Fruit fly (Drosophila melanogaster) whole organism, embryonic: Measurements from ENCODE around the gene Alp13.

Source experiments
- CG10209 ChIP-seq: fragments of 200-800 bp; sonication (Bioruptor generic); optimal IDR thresholded peaks from 3 replicates; lab custom pipeline; 2017; ENCODE audit warnings: missing biosample characterization, mild to moderate bottlenecking, missing genetic modification characterization, missing genetic modification reagents
- CG11085 ChIP-seq: fragments of 200-800 bp; sonication (Bioruptor generic); IDR thresholded peaks from 2 replicates; pipeline ENCODE4 v1.3.6; 2022; ENCODE audit warnings: missing biosample characterization, missing genetic modification characterization
- CG12391 ChIP-seq: fragments of 200-800 bp; sonication (Bioruptor generic); optimal IDR thresholded peaks from 3 replicates; lab custom pipeline; 2018; ENCODE audit warnings: missing biosample characterization, mild to moderate bottlenecking, missing genetic modification characterization, moderate library complexity
- CG15514 ChIP-seq: fragments of 200-800 bp; sonication (Bioruptor generic); optimal IDR thresholded peaks from 3 replicates; lab custom pipeline; 2017; ENCODE audit warnings: missing biosample characterization, missing genetic modification characterization, mild to moderate bottlenecking, moderate library complexity, missing genetic modification reagents
- CG1603 ChIP-seq: fragments of 200-800 bp; sonication (Bioruptor generic); optimal IDR thresholded peaks from 2 replicates; lab custom pipeline; 2019; ENCODE audit warnings: missing biosample characterization, mild to moderate bottlenecking, missing genetic modification characterization, moderate library complexity
- CG17359 ChIP-seq: fragments of 200-800 bp; sonication (Bioruptor generic); optimal IDR thresholded peaks from 3 replicates; lab custom pipeline; 2018; ENCODE audit warnings: missing biosample characterization, mild to moderate bottlenecking, missing genetic modification characterization, moderate library complexity
- CG17385 ChIP-seq: fragments of 200-800 bp; sonication (Bioruptor generic); optimal IDR thresholded peaks from 3 replicates; lab custom pipeline; 2018; ENCODE audit warnings: missing biosample characterization, mild to moderate bottlenecking, missing genetic modification characterization
- CG17568 ChIP-seq: fragments of 200-800 bp; sonication (Bioruptor generic); optimal IDR thresholded peaks from 2 replicates; lab custom pipeline; 2018; ENCODE audit warnings: missing biosample characterization, mild to moderate bottlenecking, missing genetic modification characterization, moderate library complexity
- CG17829 ChIP-seq: fragments of 200-800 bp; optimal IDR thresholded peaks from 2 replicates; lab custom pipeline; 2019; ENCODE audit warnings: missing biosample characterization, mild to moderate bottlenecking, missing genetic modification characterization, moderate library complexity
- CG2678 ChIP-seq: fragments of 200-800 bp; sonication (Bioruptor generic); optimal IDR thresholded peaks from 3 replicates; lab custom pipeline; 2019; ENCODE audit warnings: missing biosample characterization, mild to moderate bottlenecking, missing genetic modification characterization, moderate library complexity
- CG31441 ChIP-seq: fragments of 200-800 bp; sonication (Bioruptor generic); IDR thresholded peaks from 2 replicates; pipeline ENCODE4 v1.3.6; 2022; ENCODE audit warnings: missing biosample characterization, missing genetic modification characterization
- CG3281 ChIP-seq: fragments of 200-800 bp; sonication (Bioruptor generic); optimal IDR thresholded peaks from 3 replicates; lab custom pipeline; 2017; ENCODE audit warnings: missing biosample characterization, mild to moderate bottlenecking, missing genetic modification characterization
- CG4360 ChIP-seq: fragments of 200-800 bp; sonication (Bioruptor generic); IDR thresholded peaks from 2 replicates; pipeline ENCODE4 v1.3.6; 2022; ENCODE audit warnings: missing biosample characterization, missing genetic modification characterization
- CG6765 ChIP-seq: fragments of 200-800 bp; sonication (Bioruptor generic); optimal IDR thresholded peaks from 3 replicates; lab custom pipeline; 2017; ENCODE audit warnings: missing biosample characterization, mild to moderate bottlenecking, missing genetic modification characterization
- CG8281 ChIP-seq: fragments of 200-800 bp; sonication (Bioruptor generic); optimal IDR thresholded peaks from 2 replicates; lab custom pipeline; 2018; ENCODE audit warnings: missing biosample characterization, mild to moderate bottlenecking, missing genetic modification characterization, moderate library complexity
- CG9727 ChIP-seq: fragments of 200-800 bp; sonication (Bioruptor generic); optimal IDR thresholded peaks from 3 replicates; lab custom pipeline; 2017; ENCODE audit warnings: missing biosample characterization, mild to moderate bottlenecking, missing genetic modification characterization
- CHES-1-like ChIP-seq: fragments of 200-800 bp; sonication (Bioruptor generic); optimal IDR thresholded peaks from 2 replicates; lab custom pipeline; 2016; ENCODE audit warnings: missing biosample characterization, missing genetic modification characterization
- D19A ChIP-seq: fragments of 200-800 bp; optimal IDR thresholded peaks from 3 replicates; lab custom pipeline; 2019; ENCODE audit warnings: missing biosample characterization, mild to moderate bottlenecking, missing genetic modification characterization, moderate library complexity
- Dfd ChIP-seq, 2 experiments: fragments of >200 bp; optimal IDR thresholded peaks; 2 replicates each; lab custom pipeline; 2017; ENCODE audit warnings: missing biosample characterization in 2 of 2, missing genetic modification characterization in 2 of 2
- Dll ChIP-seq: fragments of 200-800 bp; sonication (Bioruptor generic); IDR thresholded peaks from 4 replicates; pipeline ENCODE4 v1.3.6; 2022; ENCODE audit warnings: missing biosample characterization, missing genetic modification characterization; ENCODE audit not compliant: partially characterized antibody
- Dp ChIP-seq: fragments of 200-800 bp; sonication (Bioruptor generic); optimal IDR thresholded peaks from 2 replicates; lab custom pipeline; 2018; ENCODE audit warnings: missing biosample characterization, mild to moderate bottlenecking, missing genetic modification characterization, moderate library complexity
- E2f1 ChIP-seq: fragments of 200-800 bp; sonication (Bioruptor generic); IDR thresholded peaks from 2 replicates; pipeline ENCODE4 v1.3.6; 2022; ENCODE audit warnings: missing biosample characterization, missing genetic modification characterization
- ERR ChIP-seq: fragments of 200-800 bp; sonication (Bioruptor generic); optimal IDR thresholded peaks from 2 replicates; lab custom pipeline; 2016; ENCODE audit warnings: missing biosample characterization, missing genetic modification characterization
- HLH54F ChIP-seq: fragments of 200-800 bp; sonication (Bioruptor generic); optimal IDR thresholded peaks from 3 replicates; lab custom pipeline; 2016; ENCODE audit warnings: missing biosample characterization, missing genetic modification characterization
- Rfx ChIP-seq: fragments of 200-800 bp; sonication (Bioruptor generic); IDR thresholded peaks from 2 replicates; pipeline ENCODE4 v1.3.6; 2022; ENCODE audit warnings: missing biosample characterization, missing genetic modification characterization
- Sox100B ChIP-seq: fragments of 200-800 bp; sonication (Bioruptor generic); optimal IDR thresholded peaks from 3 replicates; lab custom pipeline; 2018; ENCODE audit warnings: missing biosample characterization, mild to moderate bottlenecking, missing genetic modification characterization
- Sry-β ChIP-seq: fragments of 200-800 bp; sonication (Bioruptor generic); optimal IDR thresholded peaks from 2 replicates; lab custom pipeline; 2018; ENCODE audit warnings: missing biosample characterization, mild to moderate bottlenecking, missing genetic modification characterization, moderate library complexity
- az2 ChIP-seq: fragments of 200-800 bp; sonication (Bioruptor generic); optimal IDR thresholded peaks from 3 replicates; lab custom pipeline; 2016; ENCODE audit warnings: missing biosample characterization, missing genetic modification characterization
- cato ChIP-seq: fragments of 200-800 bp; sonication (Bioruptor generic); optimal IDR thresholded peaks from 2 replicates; lab custom pipeline; 2016; ENCODE audit warnings: missing biosample characterization, missing genetic modification characterization, borderline replicate concordance
- caup ChIP-seq: fragments of 200-800 bp; sonication (Bioruptor generic); optimal IDR thresholded peaks from 3 replicates; lab custom pipeline; 2017; ENCODE audit warnings: missing biosample characterization, mild to moderate bottlenecking, missing genetic modification characterization, moderate library complexity; ENCODE audit not compliant: severe bottlenecking
- crol ChIP-seq: fragments of 200-800 bp; sonication (Bioruptor generic); IDR thresholded peaks from 2 replicates; pipeline ENCODE4 v1.3.6; 2022; ENCODE audit warnings: missing biosample characterization, missing genetic modification characterization
- dan ChIP-seq: fragments of 200-800 bp; sonication (Bioruptor generic); IDR thresholded peaks from 2 replicates; pipeline ENCODE4 v1.3.6; 2022; ENCODE audit warnings: missing biosample characterization, missing genetic modification characterization
- ems ChIP-seq: fragments of 200-800 bp; sonication (Bioruptor generic); optimal IDR thresholded peaks from 3 replicates; lab custom pipeline; 2016; ENCODE audit warnings: missing biosample characterization, missing genetic modification characterization
- eyg ChIP-seq: fragments of 200-800 bp; sonication (Bioruptor generic); optimal IDR thresholded peaks from 3 replicates; lab custom pipeline; 2016; ENCODE audit warnings: missing biosample characterization, missing genetic modification characterization
- fd102C ChIP-seq: fragments of 200-800 bp; sonication (Bioruptor generic); optimal IDR thresholded peaks from 2 replicates; lab custom pipeline; 2018; ENCODE audit warnings: missing biosample characterization, mild to moderate bottlenecking, missing genetic modification characterization, moderate library complexity
- grau ChIP-seq: fragments of 200-800 bp; optimal IDR thresholded peaks from 3 replicates; lab custom pipeline; 2019; ENCODE audit warnings: missing biosample characterization, mild to moderate bottlenecking, missing genetic modification characterization, moderate library complexity
- gro ChIP-seq: fragments of 200-800 bp; sonication (Bioruptor generic); optimal IDR thresholded peaks from 2 replicates; lab custom pipeline; 2016; ENCODE audit warnings: missing biosample characterization, missing genetic modification characterization
- hth ChIP-seq: fragments of >200 bp; optimal IDR thresholded peaks from 2 replicates; lab custom pipeline; 2017; ENCODE audit warnings: inconsistent platforms
- jigr1 ChIP-seq: fragments of 200-800 bp; sonication (Bioruptor generic); IDR thresholded peaks from 3 replicates; pipeline ENCODE4 v1.3.6; 2022; ENCODE audit warnings: missing biosample characterization, missing genetic modification characterization
- pum ChIP-seq: fragments of 200-800 bp; sonication (Bioruptor generic); optimal IDR thresholded peaks from 2 replicates; lab custom pipeline; 2016; ENCODE audit warnings: missing biosample characterization, missing genetic modification characterization
- run ChIP-seq: fragments of 200-800 bp; sonication (Bioruptor generic); optimal IDR thresholded peaks from 3 replicates; lab custom pipeline; 2018; ENCODE audit warnings: missing biosample characterization, mild to moderate bottlenecking, missing genetic modification characterization
- sc ChIP-seq, 3 experiments: fragments of >200 bp in 2 of 3; fragments of 200-800 bp in 1 of 3; sonication (Bioruptor generic) in 1 of 3; optimal IDR thresholded peaks; 2 replicates in 2 of 3; 3 replicates in 1 of 3; lab custom pipeline; 2017; ENCODE audit warnings: mild to moderate bottlenecking in 1 of 3, missing biosample characterization in 1 of 3, missing genetic modification characterization in 1 of 3, missing genetic modification reagents in 1 of 3
- sens-2 ChIP-seq: fragments of 200-800 bp; sonication (Bioruptor generic); IDR thresholded peaks from 2 replicates; pipeline ENCODE4 v1.3.6; 2022; ENCODE audit warnings: missing biosample characterization, missing genetic modification characterization
- slou ChIP-seq: fragments of 200-800 bp; sonication (Bioruptor generic); optimal IDR thresholded peaks from 3 replicates; lab custom pipeline; 2016; ENCODE audit warnings: missing biosample characterization, missing genetic modification characterization
- sug ChIP-seq: fragments of 200-800 bp; optimal IDR thresholded peaks from 2 replicates; lab custom pipeline; 2019; ENCODE audit warnings: missing biosample characterization, mild to moderate bottlenecking, missing genetic modification characterization, moderate library complexity
- ttk ChIP-seq: fragments of 200-800 bp; sonication (Bioruptor generic); IDR thresholded peaks from 2 replicates; pipeline ENCODE4 v2.1.2; 2022; ENCODE audit warnings: missing biosample characterization, missing genetic modification characterization
- vnd ChIP-seq: fragments of 200-800 bp; sonication (Bioruptor generic); IDR thresholded peaks from 3 replicates; pipeline ENCODE4 v1.3.6; 2022; ENCODE audit warnings: missing biosample characterization, missing genetic modification characterization; ENCODE audit not compliant: partially characterized antibody
- zfh2 ChIP-seq: fragments of 200-800 bp; sonication (Bioruptor generic); optimal IDR thresholded peaks from 2 replicates; lab custom pipeline; 2016; ENCODE audit warnings: missing biosample characterization, missing genetic modification characterization

The Alp13 gene

dm6 chr3R:10097531-10098295, 22.5 kb upstream of the Alp13 start (continued):
- TF ChIP-seq E2f1 (GFP tag; lab: Robert Waterston, UW) (peak; percentile 55; the same call in 1 of the 2 replicates), CG17359 (tag; lab: Kevin White, UChicago) (peak; percentile 72), fd102C (no peak), CG12391 (tag; lab: Kevin White, UChicago) (peak; percentile 65), slou (GFP tag; lab: Kevin White, UChicago) (no peak), ems (GFP tag; lab: Kevin White, UChicago) (peak; percentile 42), ttk (peak; percentile 61), CG17829 (tag; lab: Kevin White, UChicago) (peak; percentile 45), sens-2 (GFP tag; lab: Robert Waterston, UW) (no peak), CG2678 (tag; lab: Kevin White, UChicago) (peak; percentile 82), caup (GFP tag; lab: Kevin White, UChicago) (peak; percentile 71), CG1603 (peak; percentile 53), dan (GFP tag; lab: Robert Waterston, UW) (no peak), CG11085 (GFP tag; lab: Robert Waterston, UW) (0 out of 2 replicates have a peak, but pooled peaks have one; percentile 25), CG17385 (GFP tag; lab: Kevin White, UChicago) (peak; percentile 69), ERR (GFP tag; lab: Kevin White, UChicago) (peak; percentile 4), zfh2 (GFP tag; lab: Kevin White, UChicago) (peak; percentile 64), jigr1 (no peak), Dfd (GFP tag; optimal IDR thresholded peaks at IDR 0.05; lab: Kevin White, UChicago) (no peak), CG3281 (GFP tag; lab: Kevin White, UChicago) (peak; percentile 84), CG4360 (GFP tag; lab: Robert Waterston, UW) (peak; percentile 36; the same call in 1 of the 2 replicates), Dp (no peak), grau (peak; percentile 73), CHES-1-like (GFP tag; lab: Kevin White, UChicago) (peak; percentile 68), CG6765 (GFP tag; lab: Kevin White, UChicago) (peak; percentile 66), Dll (GFP tag; lab: Robert Waterston, UW) (0 out of 4 replicates have a peak, but pooled peaks have one; percentile 37), eyg (GFP tag; lab: Kevin White, UChicago) (peak; percentile 66), gro (GFP tag; lab: Kevin White, UChicago) (peak; percentile 26), run (tag; lab: Kevin White, UChicago) (peak; percentile 25), az2 (GFP tag; lab: Kevin White, UChicago) (peak; percentile 36), sc (optimal IDR thresholded peaks at IDR 0.05; lab: Kevin White, UChicago) (no peak), sc (GFP tag; optimal IDR thresholded peaks at IDR 0.05; lab: Kevin White, UChicago) (no peak), crol (GFP tag; lab: Robert Waterston, UW) (no peak), HLH54F (GFP tag; lab: Kevin White, UChicago) (peak; percentile 66), CG31441 (GFP tag; lab: Robert Waterston, UW) (peak; percentile 68), Rfx (GFP tag; lab: Robert Waterston, UW) (peak; percentile 86), pum (GFP tag; lab: Kevin White, UChicago) (peak; percentile 50), D19A (tag; lab: Kevin White, UChicago) (peak; percentile 93), hth (lab: Kevin White, UChicago) (no peak), CG10209 (GFP tag; lab: Kevin White, UChicago) (peak; percentile 71), cato (GFP tag; lab: Kevin White, UChicago) (no peak), CG15514 (GFP tag; lab: Kevin White, UChicago) (peak; percentile 63), vnd (GFP tag; lab: Robert Waterston, UW) (no peak; the same call in 2 of the 3 replicates), CG17568 (peak; percentile 19), CG9727 (GFP tag; lab: Kevin White, UChicago) (peak; percentile 43), sug (peak; percentile 90), CG8281 (tag; lab: Kevin White, UChicago) (peak; percentile 47), Sox100B (GFP tag; lab: Kevin White, UChicago) (peak; percentile 70), Sry-β (no peak)
